Fruit fly (Drosophila melanogaster): ENCODE results near the gene CG33630.
A peak's percentile ranks its signal among the peaks of the same experiment; 100 is the strongest.

CG33630 gene

DNA sequence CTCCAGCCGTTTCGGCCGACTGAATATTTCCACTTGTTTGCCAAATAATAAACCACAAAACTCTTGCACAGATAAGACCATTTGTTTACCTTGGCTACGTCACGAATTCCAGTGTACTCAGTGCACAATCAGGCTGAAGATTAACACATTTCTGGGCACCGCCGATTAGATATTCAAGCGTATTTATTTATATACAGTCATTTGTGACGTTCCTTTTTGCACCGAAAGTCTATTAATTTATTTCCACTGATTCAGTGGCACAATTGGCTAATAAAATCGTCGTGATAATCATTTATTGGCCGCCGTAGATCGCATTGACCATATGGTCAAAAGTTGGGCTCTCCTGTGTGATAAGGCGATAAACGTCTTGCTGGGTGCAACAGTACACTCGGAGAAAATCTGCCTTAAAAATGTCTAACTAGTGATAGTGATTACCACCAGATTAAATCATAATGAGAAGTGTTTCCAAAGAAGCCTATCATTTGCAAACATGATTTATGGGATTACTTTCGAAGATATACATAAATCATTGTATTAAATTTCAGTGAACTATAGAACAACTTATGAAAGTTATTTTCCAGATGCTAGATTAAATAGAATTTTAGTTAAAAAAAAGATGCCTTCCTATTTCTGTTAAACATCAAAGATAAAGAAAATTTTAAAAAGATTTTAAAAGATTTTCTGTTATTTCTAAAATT is 8.0 kb upstream of the CG33630 start (continued):
- TF ChIP-seq CG13296 (GFP tag; optimal IDR thresholded peaks at IDR 0.05): peak; percentile 54
- TF ChIP-seq CG7556 (GFP tag; optimal IDR thresholded peaks at IDR 0.05): peak; percentile 48
- peak; percentile 57 for TF ChIP-seq CG12071 (GFP tag; optimal IDR thresholded peaks at IDR 0.05)
- no peak for TF ChIP-seq CG15011 (GFP tag; optimal IDR thresholded peaks at IDR 0.05)
- TF ChIP-seq PHDP (tag; optimal IDR thresholded peaks at IDR 0.05): peak; percentile 7
- TF ChIP-seq CG1647 (GFP tag; optimal IDR thresholded peaks at IDR 0.05): no peak
- no peak for TF ChIP-seq CG3838 (GFP tag; optimal IDR thresholded peaks at IDR 0.05)
- no peak for TF ChIP-seq zfh2 (GFP tag; optimal IDR thresholded peaks at IDR 0.05)
- TF ChIP-seq Ets65A (GFP tag): no peak
- TF ChIP-seq Dref (GFP tag; IDR thresholded peaks at IDR 0.05): no peak
- peak; percentile 40 for TF ChIP-seq Meics (GFP tag; optimal IDR thresholded peaks at IDR 0.05)
- no peak for TF ChIP-seq gcm (GFP tag; optimal IDR thresholded peaks at IDR 0.05)
- TF ChIP-seq D19B (GFP tag; optimal IDR thresholded peaks at IDR 0.05): no peak
- TF ChIP-seq dysf (GFP tag; IDR thresholded peaks at IDR 0.05): no peak
- TF ChIP-seq Hand (GFP tag; optimal IDR thresholded peaks at IDR 0.05): peak; percentile 32
- TF ChIP-seq pros (GFP tag; optimal IDR thresholded peaks at IDR 0.05): no peak
- TF ChIP-seq CG1602 (GFP tag; optimal IDR thresholded peaks at IDR 0.05): no peak
- peak; percentile 84 for TF ChIP-seq BtbVII (GFP tag; optimal IDR thresholded peaks at IDR 0.05)
- no peak for TF ChIP-seq CG34224 (GFP tag; IDR thresholded peaks at IDR 0.05; ENCODE audit: partially characterized antibody)
- no peak for TF ChIP-seq Hr78 (GFP tag; optimal IDR thresholded peaks at IDR 0.05)
- TF ChIP-seq CG8924 (tag; optimal IDR thresholded peaks at IDR 0.05): peak; percentile 35
- TF ChIP-seq CG6791 (GFP tag; IDR thresholded peaks at IDR 0.05; ENCODE audit: partially characterized antibody): no peak
- peak; percentile 79 for TF ChIP-seq Med (GFP tag)
- peak; percentile 7 for TF ChIP-seq lab (GFP tag; optimal IDR thresholded peaks at IDR 0.05)
- TF ChIP-seq Hr3 (GFP tag; optimal IDR thresholded peaks at IDR 0.05): no peak
- TF ChIP-seq CG12769 (tag; optimal IDR thresholded peaks at IDR 0.05): peak; percentile 48
- TF ChIP-seq HmgZ (tag; optimal IDR thresholded peaks at IDR 0.05): peak; percentile 39
- no peak for TF ChIP-seq dpn (GFP tag; optimal IDR thresholded peaks at IDR 0.05)
- TF ChIP-seq Sox100B (GFP tag; optimal IDR thresholded peaks at IDR 0.05): peak; percentile 5
- no peak for TF ChIP-seq ind (GFP tag; optimal IDR thresholded peaks at IDR 0.05)
- peak; percentile 99 for TF ChIP-seq exex (tag; optimal IDR thresholded peaks at IDR 0.05)
- peak; percentile 45; the same call in 2 of the 3 replicates for TF ChIP-seq row (GFP tag; IDR thresholded peaks at IDR 0.05)
- no peak for TF ChIP-seq bsh (GFP tag; optimal IDR thresholded peaks at IDR 0.05)
- peak; percentile 89 for TF ChIP-seq CG34376 (GFP tag; optimal IDR thresholded peaks at IDR 0.05)
- TF ChIP-seq zf30C (GFP tag; optimal IDR thresholded peaks at IDR 0.05): peak; percentile 26
- TF ChIP-seq CG3281 (GFP tag; optimal IDR thresholded peaks at IDR 0.05): no peak
- TF ChIP-seq CrebB (tag; optimal IDR thresholded peaks at IDR 0.05): peak; percentile 48
- TF ChIP-seq nmo (GFP tag; optimal IDR thresholded peaks at IDR 0.05): peak; percentile 14
- TF ChIP-seq CG12391 (tag; optimal IDR thresholded peaks at IDR 0.05): peak; percentile 23
- no peak for TF ChIP-seq CG2202 (tag; optimal IDR thresholded peaks at IDR 0.05)
- peak; percentile 41 for TF ChIP-seq CG18599 (GFP tag; optimal IDR thresholded peaks at IDR 0.05)
- no peak for TF ChIP-seq slbo (GFP tag; IDR thresholded peaks at IDR 0.05)
- no peak for TF ChIP-seq CG2875 (GFP tag; optimal IDR thresholded peaks at IDR 0.05)
- TF ChIP-seq scrt (GFP tag; optimal IDR thresholded peaks at IDR 0.05): peak; percentile 24
- peak; percentile 66 for TF ChIP-seq corto (GFP tag; optimal IDR thresholded peaks at IDR 0.05)
- TF ChIP-seq CG9727 (GFP tag; optimal IDR thresholded peaks at IDR 0.05): peak; percentile 19
- no peak for TF ChIP-seq CG17802 (tag; optimal IDR thresholded peaks at IDR 0.05)
- TF ChIP-seq Hey (tag; optimal IDR thresholded peaks at IDR 0.05): peak; percentile 62

Measured in whole organism, embryonic.